Fruit fly (Drosophila melanogaster): ENCODE measurements around the gene JMJD7.

Gene JMJD7

dm6 chr3L:13488129-13488876 lies 38.2 kb upstream of the JMJD7 start (continued):
- TF ChIP-seq CG14441 (GFP tag; IDR thresholded peaks at IDR 0.05), result peak; percentile 29; the same call in 1 of the 2 replicates
- peak; percentile 13 for TF ChIP-seq CG18262 (tag; optimal IDR thresholded peaks at IDR 0.05)
- peak; percentile 97 for TF ChIP-seq sd (tag; optimal IDR thresholded peaks at IDR 0.05)
- peak; percentile 3 for TF ChIP-seq CG15269 (tag; optimal IDR thresholded peaks at IDR 0.05)
- TF ChIP-seq grn (GFP tag; optimal IDR thresholded peaks at IDR 0.05), result no peak
- TF ChIP-seq CG17359 (tag; optimal IDR thresholded peaks at IDR 0.05), result peak; percentile 12
- no peak for TF ChIP-seq wek (GFP tag; optimal IDR thresholded peaks at IDR 0.05)
- TF ChIP-seq CG2199 (GFP tag; IDR thresholded peaks at IDR 0.05), result peak; percentile 80; the same call in 1 of the 3 replicates
- peak; percentile 44 for TF ChIP-seq CG11504 (tag; optimal IDR thresholded peaks at IDR 0.05)
- peak; percentile 9 for TF ChIP-seq gem (tag; optimal IDR thresholded peaks at IDR 0.05)

DNA sequence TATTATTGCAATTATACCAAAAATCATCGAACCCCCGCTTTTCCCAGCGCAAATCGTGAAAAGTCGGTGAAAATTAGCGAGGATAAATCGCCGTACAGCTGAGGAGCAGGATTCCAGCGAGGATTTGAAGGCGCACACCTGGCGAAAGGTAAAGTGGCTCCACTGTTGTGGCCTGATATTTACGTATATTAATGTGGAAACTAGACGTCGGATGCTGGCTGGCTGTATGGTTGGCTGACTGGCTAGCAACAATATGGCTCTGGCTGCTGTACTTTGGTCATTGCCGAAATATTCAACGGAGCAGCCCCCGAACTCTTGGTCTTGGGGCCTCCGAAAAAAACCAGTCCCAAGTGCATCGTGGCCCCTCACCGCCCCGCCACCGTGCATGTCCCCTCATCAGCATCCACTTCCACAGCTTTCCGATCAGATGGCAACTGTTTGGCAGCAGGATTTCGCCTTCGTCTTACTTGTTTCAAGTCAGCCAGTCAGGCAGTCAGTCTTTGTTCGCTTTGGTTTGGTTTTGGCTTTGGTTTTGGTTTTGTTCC lies 36.8 kb upstream of the JMJD7 start:
- peak in 1 of 2 experiments; percentile 33 for TF ChIP-seq bsh (GFP tag; optimal IDR thresholded peaks at IDR 0.05)
- 0 out of 3 replicates have a peak, but pooled peaks have one; percentile 1 for TF ChIP-seq vnd (GFP tag; IDR thresholded peaks at IDR 0.05; ENCODE audit: partially characterized antibody)
- no peak for TF ChIP-seq CG4282 (GFP tag; optimal IDR thresholded peaks at IDR 0.05)
- TF ChIP-seq CG15073 (GFP tag; optimal IDR thresholded peaks at IDR 0.05), result no peak
- no peak for TF ChIP-seq schlank (tag; optimal IDR thresholded peaks at IDR 0.05)
- no peak for TF ChIP-seq Nf-YB (GFP tag; optimal IDR thresholded peaks at IDR 0.05)
- peak; percentile 14 for TF ChIP-seq YL-1 (GFP tag; optimal IDR thresholded peaks at IDR 0.05)
- no peak for TF ChIP-seq grn (GFP tag; optimal IDR thresholded peaks at IDR 0.05)
- TF ChIP-seq Hand (GFP tag; optimal IDR thresholded peaks at IDR 0.05), result no peak
- TF ChIP-seq Scr (GFP tag; IDR thresholded peaks at IDR 0.05; ENCODE audit: partially characterized antibody), result no peak
- no peak for TF ChIP-seq CG6175 (GFP tag; IDR thresholded peaks at IDR 0.05)
- no peak for TF ChIP-seq CG4820 (GFP tag; optimal IDR thresholded peaks at IDR 0.05)
- no peak for TF ChIP-seq CG13894 (tag; optimal IDR thresholded peaks at IDR 0.05)
- no peak for TF ChIP-seq CG4730 (GFP tag; IDR thresholded peaks at IDR 0.05)
- TF ChIP-seq CG11723 (GFP tag; optimal IDR thresholded peaks at IDR 0.05), result no peak
- TF ChIP-seq row (GFP tag; IDR thresholded peaks at IDR 0.05), result 0 out of 3 replicates have a peak, but pooled peaks have one; percentile 4
- TF ChIP-seq CG12219 (GFP tag; optimal IDR thresholded peaks at IDR 0.05), result no peak
- no peak for TF ChIP-seq abd-A (tag; optimal IDR thresholded peaks at IDR 0.05)
- no peak for TF ChIP-seq CG18599 (GFP tag; optimal IDR thresholded peaks at IDR 0.05)
- TF ChIP-seq Lim3 (GFP tag; IDR thresholded peaks at IDR 0.05), result no peak
- no peak for TF ChIP-seq Sox102F (GFP tag; optimal IDR thresholded peaks at IDR 0.05)
- TF ChIP-seq Max (GFP tag; optimal IDR thresholded peaks at IDR 0.05), result no peak
- no peak for TF ChIP-seq ranshi (GFP tag; IDR thresholded peaks at IDR 0.05)
- 0 out of 3 replicates have a peak, but pooled peaks have one; percentile 10 for TF ChIP-seq sr (GFP tag; IDR thresholded peaks at IDR 0.05)
- TF ChIP-seq Hmr (GFP tag; optimal IDR thresholded peaks at IDR 0.05), result no peak
- TF ChIP-seq al (GFP tag; IDR thresholded peaks at IDR 0.05), result no peak
- TF ChIP-seq CG14667 (GFP tag; IDR thresholded peaks at IDR 0.05), result no peak
- TF ChIP-seq CG30020 (tag; optimal IDR thresholded peaks at IDR 0.05), result no peak
- TF ChIP-seq CG33557 (GFP tag; optimal IDR thresholded peaks at IDR 0.05), result no peak
- 0 out of 3 replicates have a peak, but pooled peaks have one; percentile 44 for TF ChIP-seq Doc3 (GFP tag; IDR thresholded peaks at IDR 0.05; ENCODE audit: partially characterized antibody)
- TF ChIP-seq twi (tag; optimal IDR thresholded peaks at IDR 0.05), result no peak
- TF ChIP-seq CG8359 (GFP tag; optimal IDR thresholded peaks at IDR 0.05; ENCODE audit: borderline replicate concordance), result no peak
- peak; percentile 72 for TF ChIP-seq Med (GFP tag)
- TF ChIP-seq CG1792 (GFP tag; optimal IDR thresholded peaks at IDR 0.05), result no peak
- peak; percentile 31; the same call in 1 of the 3 replicates for TF ChIP-seq CG11695 (GFP tag; IDR thresholded peaks at IDR 0.05)
- 0 out of 2 replicates have a peak, but pooled peaks have one; percentile 2 for TF ChIP-seq hbn (GFP tag; IDR thresholded peaks at IDR 0.05; ENCODE audit: partially characterized antibody)
- no peak for TF ChIP-seq mirr (GFP tag; optimal IDR thresholded peaks at IDR 0.05)

Measured in whole organism, embryonic.